Worm (Caenorhabditis elegans): Measurements from ENCODE around the gene sdz-32.

DNA sequence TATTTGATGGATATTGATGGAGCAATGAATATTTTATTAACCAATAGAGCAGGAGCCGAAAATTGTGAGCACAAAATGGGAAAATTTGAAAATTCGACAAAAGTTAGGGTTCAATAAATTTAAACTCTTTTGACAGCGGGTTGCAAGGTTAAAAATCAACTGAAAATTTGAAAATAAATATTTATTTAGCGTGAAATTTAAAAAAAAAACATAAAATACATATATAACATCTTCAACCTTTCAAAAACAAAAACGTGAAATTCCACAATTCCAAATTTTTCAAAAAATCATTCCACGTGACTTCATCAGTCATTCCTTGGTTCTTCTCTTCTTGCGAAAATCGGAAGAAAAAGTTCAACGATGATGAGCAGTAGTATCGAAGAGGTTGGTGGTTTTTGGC is 44.4 kb upstream of the sdz-32 start, which contains the start of gene C16C8.18:
- TF ChIP-seq him-1 (tag; optimal IDR thresholded peaks at IDR 0.05) (no peak), dao-5 (tag; optimal IDR thresholded peaks at IDR 0.05) (no peak)

Measured in whole organism, L4/young adult.